Worm (Caenorhabditis elegans): ENCODE results near the gene Y80D3A.8.

DNA sequence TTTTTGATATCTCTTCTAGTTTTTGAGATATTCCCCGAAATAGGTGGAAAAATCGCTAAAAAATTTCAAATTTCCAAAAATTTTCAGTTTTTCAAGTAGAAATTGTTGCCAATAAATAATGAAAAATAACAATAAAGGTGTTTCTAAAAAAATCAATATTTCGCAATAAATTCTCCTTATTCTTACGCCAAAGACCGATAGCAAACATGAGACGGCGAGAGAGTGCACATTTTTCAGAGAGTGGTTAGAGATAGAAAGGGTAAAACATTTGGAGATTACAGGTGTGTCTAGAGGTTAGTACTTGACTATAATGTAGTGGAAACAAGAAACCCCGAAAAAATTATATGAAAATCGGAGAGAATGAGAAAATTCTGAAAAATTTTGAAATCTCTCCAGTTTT, 38.9 kb upstream of the Y80D3A.8 start:
- TF ChIP-seq fkh-10 (GFP tag; optimal IDR thresholded peaks at IDR 0.05) (no peak), pha-4 (tag; optimal IDR thresholded peaks at IDR 0.05) (no peak), ceh-24 (tag; optimal IDR thresholded peaks at IDR 0.05) (no peak), tbx-2 (tag; optimal IDR thresholded peaks at IDR 0.05) (no peak), pros-1 (tag; optimal IDR thresholded peaks at IDR 0.05) (no peak), ceh-22 (tag; optimal IDR thresholded peaks at IDR 0.05) (no peak), unc-42 (tag; optimal IDR thresholded peaks at IDR 0.05) (no peak), nfya-1 (tag; optimal IDR thresholded peaks at IDR 0.05) (no peak), unc-86 (tag; optimal IDR thresholded peaks at IDR 0.05) (no peak), ets-4 (tag; optimal IDR thresholded peaks at IDR 0.05) (no peak)
